Worm (Caenorhabditis elegans): ENCODE results near the gene kin-9.
"Not testable (repeated sequence)": the region's sequence is repeated elsewhere in the genome, so short reads cannot be mapped to it uniquely, and the experiment has no call there.

Gene kin-9

DNA sequence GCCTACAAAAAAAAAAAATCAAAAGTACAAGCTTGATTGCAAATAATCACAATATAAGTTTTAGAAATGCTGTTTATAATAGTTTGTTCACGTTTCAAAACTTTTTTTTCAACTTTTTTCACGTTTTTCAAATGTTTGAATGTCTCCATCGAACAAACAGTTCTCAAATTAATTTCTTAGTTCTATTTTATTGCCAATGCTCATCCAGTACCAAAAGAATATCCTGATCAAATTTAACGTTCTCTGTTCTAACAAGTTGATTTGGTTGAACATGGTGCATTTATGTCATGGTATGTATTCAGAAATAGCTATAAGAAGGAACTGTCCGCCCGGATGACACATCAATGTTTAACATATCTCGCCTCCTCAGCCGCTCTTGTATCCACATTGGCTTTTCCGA lies at the start of gene kin-9:
Gene kin-9 (plus strand): TSS at position 301 of the 400 bp plus-strand sequence.
- TF ChIP-seq W03F9.2 (tag; optimal IDR thresholded peaks at IDR 0.05) (no peak), him-1 (tag; optimal IDR thresholded peaks at IDR 0.05) (no peak), dao-5 (tag; optimal IDR thresholded peaks at IDR 0.05) (no peak)

DNA sequence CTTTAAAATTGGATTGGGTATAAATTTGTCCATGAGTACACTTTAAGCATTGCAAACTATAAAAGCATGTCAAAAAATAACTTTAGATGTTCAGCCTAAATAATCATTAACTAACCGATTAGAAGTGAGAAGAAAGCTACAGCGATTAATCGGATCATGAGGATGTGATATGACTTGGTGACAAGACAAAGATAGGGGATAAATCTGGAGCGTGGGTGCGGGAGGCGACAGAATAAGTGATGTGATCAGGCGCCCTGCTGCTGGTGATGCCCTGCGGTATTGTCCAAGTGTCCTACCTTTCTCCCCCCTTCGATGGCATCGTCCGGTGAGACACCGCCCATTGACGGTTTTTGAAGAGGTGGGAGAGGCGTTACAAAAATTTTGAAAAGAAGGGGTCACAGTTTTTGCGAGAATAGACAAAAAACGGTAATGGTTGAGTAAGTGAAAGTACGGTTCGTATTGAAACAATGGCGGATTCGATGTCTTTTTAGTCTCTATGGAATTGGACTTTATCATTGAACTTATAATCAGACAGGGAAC lies 47.7 kb upstream of the kin-9 start, which contains the start of gene F41D9.2:
Gene F41D9.2 (minus strand): TSS at position 304 of the 540 bp plus-strand sequence.
- TF ChIP-seq dao-5 (tag; optimal IDR thresholded peaks at IDR 0.05): no peak
- TF ChIP-seq him-1 (tag; optimal IDR thresholded peaks at IDR 0.05): no peak
- no peak for TF ChIP-seq W03F9.2 (tag; optimal IDR thresholded peaks at IDR 0.05)

DNA sequence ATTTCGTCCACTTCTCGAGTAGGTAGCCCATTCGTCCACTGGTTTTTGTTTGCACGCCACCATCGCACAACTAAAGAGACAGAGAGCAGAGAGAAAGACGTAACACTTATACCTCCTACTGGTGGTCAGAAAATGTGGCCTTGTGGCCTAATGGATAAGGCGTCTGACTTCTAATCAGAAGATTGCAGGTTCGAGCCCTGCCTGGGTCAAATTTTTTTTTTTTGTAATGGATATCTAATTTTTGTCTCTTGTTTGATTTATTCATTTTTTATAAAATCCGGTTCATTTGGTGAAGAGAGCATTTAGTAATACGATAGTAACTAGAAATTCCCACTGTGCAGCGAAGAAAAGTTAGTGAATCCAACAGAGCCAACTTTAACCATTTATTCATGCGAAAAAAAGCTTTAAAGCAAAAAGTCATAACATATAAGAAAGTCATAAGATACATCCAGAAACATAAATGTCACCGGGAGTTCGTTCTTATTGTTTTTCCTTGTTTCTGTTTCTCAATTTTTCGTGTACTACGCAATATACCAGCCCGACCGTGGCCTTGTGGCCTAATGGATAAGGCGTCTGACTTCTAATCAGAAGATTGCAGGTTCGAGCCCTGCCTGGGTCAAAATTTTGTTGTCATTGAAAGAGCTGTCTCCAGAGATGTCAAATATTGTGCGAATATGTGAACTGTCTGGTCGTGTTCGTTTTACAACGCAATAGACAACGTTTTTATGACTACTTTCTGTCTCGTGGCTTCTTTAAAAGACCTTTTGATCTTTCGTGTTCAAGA lies 46.2 kb upstream of the kin-9 start:
- TF ChIP-seq W03F9.2 (tag; optimal IDR thresholded peaks at IDR 0.05) (no peak), dao-5 (tag; optimal IDR thresholded peaks at IDR 0.05) (no peak), him-1 (tag; optimal IDR thresholded peaks at IDR 0.05) (peak; percentile 53)

DNA sequence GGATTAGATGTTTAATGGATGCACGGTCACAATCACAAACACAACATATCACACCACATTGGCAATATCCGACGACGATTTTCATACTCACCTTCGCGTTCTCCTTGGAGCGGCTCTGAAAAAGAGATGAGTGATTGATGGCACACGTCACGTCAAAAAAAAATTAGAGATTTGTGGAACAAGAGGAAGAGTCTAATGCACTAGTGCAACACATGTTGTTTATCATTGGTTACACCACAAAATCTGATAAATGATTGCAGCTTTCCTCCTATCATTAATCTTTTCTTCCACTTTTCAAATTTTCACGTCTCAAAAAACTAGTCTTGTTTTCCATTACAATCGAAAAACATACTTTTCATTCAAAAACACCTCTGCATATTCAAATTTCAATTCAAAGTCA lies 42.0 kb upstream of the kin-9 start:
- TF ChIP-seq W03F9.2 (tag; optimal IDR thresholded peaks at IDR 0.05) (no peak), him-1 (tag; optimal IDR thresholded peaks at IDR 0.05) (no peak), dao-5 (tag; optimal IDR thresholded peaks at IDR 0.05) (no peak)

DNA sequence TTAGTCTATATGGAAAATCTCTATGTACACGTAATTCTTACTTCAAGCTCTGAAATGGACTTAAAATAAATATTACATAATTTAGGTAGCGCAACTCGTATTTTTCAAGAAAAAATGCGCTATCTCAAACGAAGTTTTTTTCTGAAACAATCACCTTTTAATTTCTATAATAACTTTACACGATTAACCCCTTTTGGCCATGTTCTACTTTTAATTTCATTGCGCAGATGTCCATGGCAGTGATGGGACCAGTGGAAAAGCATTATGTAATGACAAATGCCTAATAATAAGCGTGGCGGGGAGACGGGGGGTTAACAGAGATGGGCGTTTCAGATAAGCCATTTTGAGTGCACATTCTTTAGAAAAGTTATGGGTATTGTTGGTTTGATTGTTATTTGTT lies 41.0 kb upstream of the kin-9 start:
- TF ChIP-seq dao-5 (tag; optimal IDR thresholded peaks at IDR 0.05): no peak
- no peak for TF ChIP-seq him-1 (tag; optimal IDR thresholded peaks at IDR 0.05)
- no peak for TF ChIP-seq W03F9.2 (tag; optimal IDR thresholded peaks at IDR 0.05)

DNA sequence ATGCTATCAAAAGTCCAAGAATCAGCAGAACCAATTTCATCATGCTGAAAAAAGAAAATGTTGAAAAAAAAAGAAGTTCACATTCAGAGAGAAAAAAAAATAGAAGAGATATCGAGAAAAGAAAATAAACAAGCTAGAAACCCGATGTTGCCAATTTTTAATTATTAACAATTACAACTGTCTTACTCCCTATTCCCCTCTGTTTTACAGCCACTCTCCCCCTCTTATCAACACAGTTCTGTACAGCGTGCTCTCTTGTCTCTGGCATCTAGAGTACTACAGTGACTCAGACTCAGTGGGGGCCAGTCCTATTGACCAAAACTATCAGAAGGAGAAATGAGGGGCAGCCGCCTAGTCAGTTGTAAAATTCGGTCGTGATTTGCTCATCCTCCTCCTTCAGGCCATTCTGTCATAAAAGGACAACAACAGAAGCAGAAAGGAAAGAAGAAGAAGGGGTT lies 39.9 kb upstream of the kin-9 start, which contains the start of gene wrk-1:
Gene wrk-1 (minus strand): TSS at position 51 of the 458 bp plus-strand sequence.
- TF ChIP-seq W03F9.2 (tag; optimal IDR thresholded peaks at IDR 0.05): no peak
- TF ChIP-seq dao-5 (tag; optimal IDR thresholded peaks at IDR 0.05): no peak
- TF ChIP-seq him-1 (tag; optimal IDR thresholded peaks at IDR 0.05): no peak

DNA sequence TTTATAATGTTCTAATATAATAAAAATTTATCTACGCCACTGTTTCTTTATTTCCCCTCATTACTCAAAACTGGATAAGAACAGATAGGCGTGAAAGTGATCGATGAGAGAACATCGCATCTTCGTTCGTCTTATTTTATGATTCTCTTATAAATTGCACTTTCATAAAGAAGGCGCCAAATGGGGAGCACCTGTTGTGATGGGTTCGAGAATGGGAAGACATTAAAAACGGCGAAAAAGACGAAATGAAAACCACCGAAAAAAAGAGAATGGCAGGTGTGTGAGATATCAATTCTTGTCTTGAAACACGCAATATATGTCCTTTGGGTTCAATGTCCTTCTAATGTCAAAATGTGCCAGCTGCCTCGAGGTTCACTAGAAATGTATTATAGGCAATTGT lies 38.2 kb upstream of the kin-9 start:
- TF ChIP-seq W03F9.2 (tag; optimal IDR thresholded peaks at IDR 0.05): no peak
- no peak for TF ChIP-seq him-1 (tag; optimal IDR thresholded peaks at IDR 0.05)
- no peak for TF ChIP-seq dao-5 (tag; optimal IDR thresholded peaks at IDR 0.05)

DNA sequence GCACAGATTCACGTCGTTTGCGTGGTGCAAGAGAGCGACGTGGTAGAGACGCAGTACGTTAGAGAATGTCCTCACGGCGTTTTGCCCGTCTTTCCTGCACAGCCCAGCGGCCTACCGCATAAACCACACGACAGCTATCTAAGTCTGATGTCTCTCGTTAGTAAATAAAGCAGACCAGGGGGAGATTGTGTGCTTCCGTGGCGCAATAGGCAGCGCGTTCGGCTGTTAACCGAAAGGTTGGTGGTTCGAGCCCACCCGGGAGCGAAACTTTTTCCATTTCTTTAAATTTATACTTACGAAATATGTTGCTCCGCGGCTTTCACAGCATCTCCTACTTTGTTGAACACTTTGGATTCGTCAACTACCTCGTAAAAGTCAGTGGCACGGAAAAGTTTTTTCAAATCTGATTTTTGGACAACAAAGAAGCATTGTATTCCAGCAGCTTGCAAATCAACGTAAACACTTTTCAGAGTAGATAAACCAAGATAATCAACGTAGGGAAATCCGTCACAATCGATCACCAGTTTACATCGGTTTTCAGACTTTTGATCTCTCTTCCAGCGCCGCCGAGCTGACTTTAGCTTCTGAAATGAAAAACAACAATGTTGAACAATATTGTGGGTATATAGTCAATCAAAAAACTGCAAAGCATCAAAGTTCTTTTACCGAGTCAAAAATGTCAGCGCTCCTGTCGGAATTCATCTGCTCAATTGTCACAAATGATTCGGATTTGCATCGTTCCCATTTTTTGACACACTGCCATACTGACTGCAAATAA lies 28.0 kb upstream of the kin-9 start:
- peak; percentile 63 for TF ChIP-seq W03F9.2 (tag; optimal IDR thresholded peaks at IDR 0.05)
- peak; percentile 93 for TF ChIP-seq him-1 (tag; optimal IDR thresholded peaks at IDR 0.05)
- peak; percentile 93 for TF ChIP-seq dao-5 (tag; optimal IDR thresholded peaks at IDR 0.05)

DNA sequence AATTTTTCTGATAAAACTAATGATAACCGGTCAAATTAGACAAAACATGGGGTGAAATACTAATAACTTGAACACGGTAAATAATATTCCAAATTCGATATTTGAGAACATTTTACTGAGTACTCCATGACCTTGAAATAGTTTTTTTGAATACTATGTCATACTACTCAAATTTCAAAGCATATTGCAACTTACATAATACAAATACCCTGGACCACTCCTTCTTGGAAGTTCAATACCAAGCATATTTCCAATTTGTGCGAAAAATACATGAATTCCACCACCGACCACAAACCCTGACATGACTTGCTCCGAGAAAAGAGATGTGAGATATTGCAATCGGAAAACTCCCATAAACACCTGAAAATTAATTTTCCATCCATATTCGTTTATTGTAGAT lies 25.6 kb upstream of the kin-9 start:
- TF ChIP-seq him-1 (tag; optimal IDR thresholded peaks at IDR 0.05) (no peak), W03F9.2 (tag; optimal IDR thresholded peaks at IDR 0.05) (no peak), dao-5 (tag; optimal IDR thresholded peaks at IDR 0.05) (no peak)

DNA sequence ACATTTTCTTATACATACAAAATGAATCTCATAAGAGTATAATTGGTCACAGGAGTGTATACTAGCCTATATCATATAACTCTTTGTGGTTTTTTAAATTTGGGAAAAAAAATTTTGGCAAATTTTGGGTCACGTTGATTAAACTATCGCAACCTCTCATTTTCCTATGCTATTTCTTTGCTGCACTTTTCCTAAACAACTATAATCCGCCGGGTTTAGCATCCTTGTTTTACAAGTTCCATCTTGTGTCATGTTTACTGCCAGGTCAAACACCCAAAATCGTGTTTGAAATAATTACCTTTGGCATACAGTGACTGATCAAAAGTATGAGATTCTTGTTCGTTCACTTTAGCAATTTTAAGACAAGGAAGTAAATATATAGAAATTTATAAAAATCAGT lies 24.2 kb upstream of the kin-9 start, which contains the start of gene sulp-3:
Gene sulp-3 (minus strand): TSS at position 101 of the 400 bp plus-strand sequence.
- TF ChIP-seq dao-5 (tag; optimal IDR thresholded peaks at IDR 0.05) (no peak), W03F9.2 (tag; optimal IDR thresholded peaks at IDR 0.05) (no peak), him-1 (tag; optimal IDR thresholded peaks at IDR 0.05) (no peak)

DNA sequence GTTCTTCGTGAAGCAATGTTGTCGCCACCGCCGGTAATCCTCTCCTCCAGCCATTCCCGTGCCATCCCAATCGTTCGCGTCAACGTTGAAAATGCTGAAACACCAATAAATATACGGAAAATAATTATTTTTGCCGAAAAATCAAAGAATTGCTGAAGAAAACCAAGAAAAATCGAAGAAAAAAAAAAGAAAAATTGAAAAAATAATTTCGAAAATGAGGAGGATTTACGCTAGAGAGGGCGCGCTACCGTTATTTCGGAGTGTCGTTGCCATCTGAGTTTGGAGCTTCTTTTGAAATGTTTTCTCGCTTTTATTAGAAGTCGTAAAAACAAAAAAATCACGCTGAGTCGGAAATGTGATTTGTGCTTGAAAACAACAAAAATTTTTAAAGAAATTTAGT lies 21.7 kb upstream of the kin-9 start, which contains the start of gene F08F1.9:
Gene F08F1.9 (minus strand): TSS at position 101 of the 400 bp plus-strand sequence.
- TF ChIP-seq W03F9.2, dao-5, him-1 (tag; optimal IDR thresholded peaks at IDR 0.05): not testable (repeated sequence)

DNA sequence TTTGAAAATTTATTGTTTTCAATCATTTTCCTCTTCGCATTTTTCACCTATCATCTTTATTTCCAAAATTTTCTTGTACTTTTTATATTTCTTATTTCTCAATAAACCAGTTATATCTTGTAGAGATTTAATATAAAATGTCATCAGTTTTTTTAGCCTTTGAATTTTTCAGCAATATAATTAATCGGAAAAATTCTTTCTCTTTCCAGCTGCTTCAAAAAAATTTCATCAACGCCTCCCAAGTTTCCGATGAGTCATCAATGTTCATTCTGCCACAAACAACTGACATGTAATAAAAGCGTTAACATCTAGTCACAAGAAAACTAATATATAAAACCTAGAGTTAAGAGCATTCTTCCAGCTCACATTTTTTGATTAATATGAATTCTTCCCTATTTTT lies 19.3 kb upstream of the kin-9 start, which contains the start of gene F08F1.4:
Gene F08F1.4 (plus strand): TSS at position 301 of the 400 bp plus-strand sequence.
- TF ChIP-seq him-1 (tag; optimal IDR thresholded peaks at IDR 0.05): no peak

DNA sequence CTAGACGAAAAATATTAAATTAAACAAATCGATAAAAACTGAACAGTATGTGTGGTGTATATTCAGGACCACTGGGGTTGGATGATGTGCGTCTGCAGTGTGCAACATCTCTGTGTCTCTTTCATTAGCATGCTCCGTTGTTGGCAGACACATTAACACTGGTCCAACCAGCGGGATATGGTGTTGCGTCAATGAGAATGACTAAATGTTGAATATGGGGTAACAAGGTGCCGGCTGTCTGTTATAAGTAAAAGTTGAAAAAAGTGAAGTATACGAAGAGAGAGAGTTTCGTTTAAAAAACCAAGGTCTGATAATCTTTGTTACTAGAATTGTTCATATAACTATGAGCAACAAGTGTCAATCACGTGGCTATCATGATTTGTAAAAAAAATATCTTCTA lies 15.6 kb upstream of the kin-9 start, which contains the start of gene ced-8:
Gene ced-8 (minus strand): TSS at position 101 of the 400 bp plus-strand sequence.
- no peak for TF ChIP-seq dao-5 (tag; optimal IDR thresholded peaks at IDR 0.05)
- no peak for TF ChIP-seq W03F9.2 (tag; optimal IDR thresholded peaks at IDR 0.05)
- no peak for TF ChIP-seq him-1 (tag; optimal IDR thresholded peaks at IDR 0.05)
